Worm (Caenorhabditis elegans): ENCODE measurements around the gene srlf-9.

The srlf-9 gene

DNA sequence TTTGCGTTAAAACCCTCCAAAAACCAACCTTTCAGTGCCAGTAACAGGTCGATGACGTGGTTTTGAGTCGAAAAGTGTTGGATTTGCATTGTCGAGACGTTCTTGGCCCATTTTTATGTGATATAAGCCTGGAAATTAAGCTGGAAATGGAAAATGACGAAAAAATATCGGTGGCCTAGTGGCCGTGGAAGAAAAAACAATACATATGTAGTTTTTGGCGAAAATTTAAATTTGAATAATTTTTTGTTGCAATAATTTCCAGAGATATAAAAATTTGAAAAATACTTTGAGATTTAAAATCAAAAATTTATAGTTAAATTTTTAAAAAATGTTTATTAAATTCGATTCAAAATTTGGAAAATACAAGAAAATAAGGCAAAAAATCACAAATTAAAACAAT is 37.8 kb upstream of the srlf-9 start, which contains the start of gene ciao-2B (continued):
- TF ChIP-seq nhr-77 (tag; optimal IDR thresholded peaks at IDR 0.05) (peak; percentile 7), dmd-9 (GFP tag; IDR thresholded peaks at IDR 0.05) (no peak), lin-29 (GFP tag; IDR thresholded peaks at IDR 0.05) (no peak), nhr-237 (tag; optimal IDR thresholded peaks at IDR 0.05) (no peak), nhr-28 (tag; optimal IDR thresholded peaks at IDR 0.05) (no peak), zfp-3 (GFP tag; conservative IDR thresholded peaks at IDR 0.05) (no peak), set-16 (GFP tag; IDR thresholded peaks at IDR 0.05) (no peak), aly-2 (tag; optimal IDR thresholded peaks at IDR 0.05) (no peak), unc-62 (GFP tag; optimal IDR thresholded peaks at IDR 0.05 in 1 of 2) (no peak), unc-62 (tag; optimal IDR thresholded peaks at IDR 0.05) (no peak), hmg-1.1 (GFP tag; IDR thresholded peaks at IDR 0.05) (no peak), daf-19 (GFP tag; conservative IDR thresholded peaks at IDR 0.05) (no peak), mes-2 (tag; optimal IDR thresholded peaks at IDR 0.05; ENCODE audit: poor library complexity, severe bottlenecking) (peak; percentile 88), Y75B8A.6 (GFP tag; IDR thresholded peaks at IDR 0.05) (no peak), F10B5.3 (tag; optimal IDR thresholded peaks at IDR 0.05) (no peak), daf-16 (GFP tag; optimal IDR thresholded peaks at IDR 0.05) (no peak), daf-16 (tag; optimal IDR thresholded peaks at IDR 0.05) (peak; percentile 37), nhr-11 (tag; optimal IDR thresholded peaks at IDR 0.05) (no peak), dmd-6 (GFP tag; IDR thresholded peaks at IDR 0.05) (no peak), mdt-29 (GFP tag; IDR thresholded peaks at IDR 0.05) (no peak), gei-8 (GFP tag; optimal IDR thresholded peaks at IDR 0.05) (no peak), madf-9 (GFP tag; conservative IDR thresholded peaks at IDR 0.05) (no peak), fkh-10 (GFP tag; optimal IDR thresholded peaks at IDR 0.05) (no peak), nhr-48 (tag; optimal IDR thresholded peaks at IDR 0.05) (no peak), egl-27 (tag; optimal IDR thresholded peaks at IDR 0.05) (no peak), snpc-4 (tag; optimal IDR thresholded peaks at IDR 0.05) (no peak)

DNA sequence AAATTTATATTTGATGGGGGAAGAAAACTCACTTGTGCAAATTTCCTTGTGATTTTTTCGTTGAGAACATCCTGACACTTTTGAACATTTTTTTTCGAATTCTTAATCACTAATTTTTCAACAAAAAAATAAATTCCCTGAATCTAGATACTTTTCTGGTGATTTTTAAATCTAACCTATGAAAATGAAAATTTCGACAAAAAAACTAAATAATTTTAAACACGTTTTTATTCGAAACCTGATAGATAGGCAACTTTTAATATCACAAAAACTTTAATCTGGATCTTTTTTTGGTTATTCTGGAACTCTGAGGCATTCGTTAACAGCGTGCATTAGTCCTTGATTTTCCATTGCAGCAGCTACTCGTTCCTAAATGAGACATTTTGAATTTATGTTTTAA is 35.3 kb upstream of the srlf-9 start, which contains the start of gene F45G2.9:
Gene F45G2.9, minus strand, starts transcription at position 101 of the 400 bp plus-strand sequence.
- TF ChIP-seq rbr-2 (tag; optimal IDR thresholded peaks at IDR 0.05) (no peak), jun-1 (tag; optimal IDR thresholded peaks at IDR 0.05) (no peak), nhr-28 (tag; optimal IDR thresholded peaks at IDR 0.05) (no peak), T26A8.4 (GFP tag; IDR thresholded peaks at IDR 0.05) (no peak), lin-29 (GFP tag; IDR thresholded peaks at IDR 0.05) (no peak), mes-2 (tag; optimal IDR thresholded peaks at IDR 0.05; ENCODE audit: poor library complexity, severe bottlenecking) (no peak), unc-130 (GFP tag; optimal IDR thresholded peaks at IDR 0.05) (no peak), aha-1 (tag) (no peak), ama-1 (optimal IDR thresholded peaks at IDR 0.05) (no peak), unc-62 (GFP tag; optimal IDR thresholded peaks at IDR 0.05 in 1 of 2) (no peak), unc-62 (tag; optimal IDR thresholded peaks at IDR 0.05) (no peak), ztf-7 (tag; optimal IDR thresholded peaks at IDR 0.05) (no peak), tra-1 (GFP tag; IDR thresholded peaks at IDR 0.05) (no peak), cey-2 (tag; optimal IDR thresholded peaks at IDR 0.05; ENCODE audit: borderline replicate concordance, insufficient read depth) (no peak), lin-38 (GFP tag; IDR thresholded peaks at IDR 0.05) (no peak), ceh-62 (tag; optimal IDR thresholded peaks at IDR 0.05) (no peak)

DNA sequence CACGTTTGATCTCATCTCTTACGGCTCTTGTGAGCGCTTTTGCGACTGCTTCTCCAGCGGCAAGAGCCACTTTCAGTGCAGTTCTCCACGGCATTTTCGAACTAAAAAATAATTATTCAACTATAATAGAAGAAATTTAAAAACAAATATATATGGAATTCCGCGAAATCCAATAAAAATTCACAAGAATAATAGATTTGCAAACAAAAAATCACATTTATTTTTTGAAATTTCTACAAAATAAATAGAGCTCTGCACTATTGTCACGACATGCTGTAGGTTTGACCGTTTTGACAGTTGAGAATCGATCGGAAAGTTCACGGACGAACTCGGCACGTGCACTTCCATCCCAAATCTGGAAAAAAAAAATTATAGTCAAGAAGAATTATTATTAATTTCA is 34.0 kb upstream of the srlf-9 start, which contains the start of gene F45G2.8:
Gene F45G2.8, minus strand, starts transcription at position 101 of the 400 bp plus-strand sequence.
- TF ChIP-seq nhr-76 (tag; optimal IDR thresholded peaks at IDR 0.05) (no peak), tra-1 (GFP tag; IDR thresholded peaks at IDR 0.05) (no peak), egl-43 (GFP tag; IDR thresholded peaks at IDR 0.05) (no peak), vab-7 (GFP tag; IDR thresholded peaks at IDR 0.05) (no peak), mdt-29 (GFP tag; IDR thresholded peaks at IDR 0.05) (no peak), arid-1 (GFP tag; conservative IDR thresholded peaks at IDR 0.05) (no peak), saeg-2 (GFP tag; IDR thresholded peaks at IDR 0.05) (no peak), ctbp-1 (GFP tag; IDR thresholded peaks at IDR 0.05) (no peak), daf-8 (GFP tag; IDR thresholded peaks at IDR 0.05) (no peak), F44E2.7 (GFP tag; IDR thresholded peaks at IDR 0.05) (no peak)

All from whole organism, L4 larva.